Fruit fly (Drosophila melanogaster): ENCODE results near the gene CG1523.

dm6 chr3R:28790222-28790621 lies 29.2 kb downstream of the CG1523 start, which contains the start of gene intr:
- TF ChIP-seq Pif1B (GFP tag; optimal IDR thresholded peaks at IDR 0.05) (no peak), Snoo (tag; optimal IDR thresholded peaks at IDR 0.05) (no peak), D1 (tag; optimal IDR thresholded peaks at IDR 0.05) (no peak), EcR (GFP tag; optimal IDR thresholded peaks at IDR 0.05) (no peak), CG17806 (tag; optimal IDR thresholded peaks at IDR 0.05) (no peak), Ets98B (GFP tag; IDR thresholded peaks at IDR 0.05) (no peak), CG10348 (GFP tag; IDR thresholded peaks at IDR 0.05) (no peak), CG14655 (GFP tag; optimal IDR thresholded peaks at IDR 0.05) (no peak), Pif1A (GFP tag; optimal IDR thresholded peaks at IDR 0.05) (no peak), CG12605 (GFP tag; IDR thresholded peaks at IDR 0.05) (no peak), CG8159 (tag; optimal IDR thresholded peaks at IDR 0.05) (no peak), CG9948 (tag; optimal IDR thresholded peaks at IDR 0.05) (no peak), CG15710 (tag; optimal IDR thresholded peaks at IDR 0.05) (no peak), gl (tag; optimal IDR thresholded peaks at IDR 0.05) (no peak)
